Worm (Caenorhabditis elegans) whole organism, L4 larva: ENCODE data around the gene F45E1.2.

Experiments
- D1046.2 ChIP-seq: fragments of 200-800 bp; sonication (Bioruptor generic); IDR thresholded peaks from 2 replicates; pipeline ENCODE4 v1.3.6; 2022; ENCODE audit warnings: missing genetic modification characterization, missing compliant biosample characterization
- F44E2.7 ChIP-seq: fragments of 200-800 bp; sonication (Bioruptor generic); IDR thresholded peaks from 2 replicates; pipeline ENCODE4 v2.1.2; 2022; ENCODE audit warnings: missing genetic modification characterization, missing compliant biosample characterization
- R02D3.7 ChIP-seq: fragments of 150-350 bp; sonication (generic microtip); optimal IDR thresholded peaks from 3 replicates; lab custom pipeline; 2014; ENCODE audit warnings: missing biosample characterization, missing genetic modification characterization
- T20F7.1 ChIP-seq: fragments of 200-800 bp; sonication (Bioruptor generic); optimal IDR thresholded peaks from 2 replicates; lab custom pipeline; 2018; ENCODE audit warnings: mild to moderate bottlenecking, missing genetic modification characterization, missing compliant biosample characterization
- Y105C5A.15 ChIP-seq: fragments of 200-800 bp; sonication (Bioruptor generic); IDR thresholded peaks from 2 replicates; pipeline ENCODE4 v1.3.6; 2022; ENCODE audit warnings: missing genetic modification characterization, missing compliant biosample characterization
- ZK337.2 ChIP-seq: fragments of 200-800 bp; sonication (Bioruptor generic); IDR thresholded peaks from 2 replicates; pipeline ENCODE4 v1.3.6; 2022; ENCODE audit warnings: missing genetic modification reagents, missing genetic modification characterization, missing compliant biosample characterization
- ZK546.5 ChIP-seq, 2 experiments: sonication (generic microtip); optimal IDR thresholded peaks; 2 replicates each; lab custom pipeline; 2017; ENCODE audit warnings: missing biosample characterization in 2 of 2, missing genetic modification characterization in 2 of 2
- aha-1 ChIP-seq: fragments of 150-350 bp; peaks from one replicate; lab custom pipeline; 2014; ENCODE audit warnings: missing biosample characterization, missing genetic modification characterization
- aly-2 ChIP-seq: sonication (generic microtip); optimal IDR thresholded peaks from 2 replicates; lab custom pipeline; 2018; ENCODE audit warnings: missing biosample characterization, missing genetic modification characterization
- ama-1 ChIP-seq: fragments of 150-350 bp; optimal IDR thresholded peaks from 2 replicates; lab custom pipeline; 2014; ENCODE audit warnings: inconsistent platforms, mixed read lengths
- arid-1 ChIP-seq: fragments of 200-800 bp; sonication (Bioruptor generic); conservative IDR thresholded peaks from 2 replicates; pipeline ENCODE4 v1.3.6; 2022; ENCODE audit warnings: missing genetic modification reagents, missing genetic modification characterization, missing compliant biosample characterization
- ceh-20 ChIP-seq: fragments of 200-800 bp; sonication (Bioruptor generic); IDR thresholded peaks from 2 replicates; pipeline ENCODE4 v1.3.6; 2022; ENCODE audit warnings: missing genetic modification reagents, missing genetic modification characterization, missing compliant biosample characterization
- ceh-32 ChIP-seq: sonication (generic microtip); optimal IDR thresholded peaks from 2 replicates; lab custom pipeline; 2016; ENCODE audit warnings: mild to moderate bottlenecking, missing genetic modification characterization, missing compliant biosample characterization; ENCODE audit not compliant: poor library complexity
- ceh-82 ChIP-seq: sonication (generic microtip); optimal IDR thresholded peaks from 2 replicates; lab custom pipeline; 2017; ENCODE audit warnings: missing biosample characterization, missing genetic modification characterization
- cey-2 ChIP-seq: sonication (generic microtip); optimal IDR thresholded peaks from 3 replicates; lab custom pipeline; 2017; ENCODE audit warnings: missing genetic modification characterization, mild to moderate bottlenecking, missing compliant biosample characterization, antibody characterized with exemption, borderline replicate concordance; ENCODE audit not compliant: insufficient read depth
- dmd-6 ChIP-seq: fragments of 200-800 bp; sonication (Bioruptor generic); IDR thresholded peaks from 2 replicates; pipeline ENCODE4 v1.3.6; 2022; ENCODE audit warnings: missing genetic modification reagents, missing genetic modification characterization, missing compliant biosample characterization
- dpl-1 ChIP-seq: fragments of 150-350 bp; optimal IDR thresholded peaks from 2 replicates; lab custom pipeline; 2014; ENCODE audit warnings: missing biosample characterization, missing genetic modification reagents, missing genetic modification characterization
- dve-1 ChIP-seq: sonication (generic microtip); optimal IDR thresholded peaks from 2 replicates; lab custom pipeline; 2017; ENCODE audit warnings: antibody characterized with exemption, mild to moderate bottlenecking, missing genetic modification characterization, missing compliant biosample characterization; ENCODE audit not compliant: insufficient read depth
- egl-27 ChIP-seq: sonication (generic microtip); optimal IDR thresholded peaks from 3 replicates; lab custom pipeline; 2017; ENCODE audit warnings: missing biosample characterization, missing genetic modification reagents, missing genetic modification characterization
- egl-43 ChIP-seq: fragments of 200-800 bp; sonication (Bioruptor generic); IDR thresholded peaks from 2 replicates; pipeline ENCODE4 v1.3.6; 2022; ENCODE audit warnings: missing genetic modification reagents, missing genetic modification characterization, missing compliant biosample characterization
- fkh-10 ChIP-seq: fragments of 150-350 bp; optimal IDR thresholded peaks from 2 replicates; lab custom pipeline; 2014; ENCODE audit warnings: missing biosample characterization, missing genetic modification reagents, missing genetic modification characterization
- fos-1 ChIP-seq: fragments of 150-350 bp; optimal IDR thresholded peaks from 2 replicates; lab custom pipeline; 2014; ENCODE audit warnings: missing biosample characterization, missing genetic modification characterization
- gei-8 ChIP-seq: fragments of 200-800 bp; sonication (Bioruptor generic); optimal IDR thresholded peaks from 2 replicates; lab custom pipeline; 2018; ENCODE audit warnings: mild to moderate bottlenecking, missing genetic modification characterization, missing compliant biosample characterization
- hif-1 ChIP-seq, 2 experiments: sonication (generic microtip); optimal IDR thresholded peaks; 2 replicates each; lab custom pipeline; 2016 to 2017; ENCODE audit warnings: missing compliant biosample characterization in 2 of 2, missing genetic modification characterization in 2 of 2, missing genetic modification reagents in 2 of 2, missing genotype in 2 of 2, mild to moderate bottlenecking in 1 of 2
- hlh-30 ChIP-seq: sonication (generic microtip); optimal IDR thresholded peaks from 2 replicates; lab custom pipeline; 2017; ENCODE audit warnings: antibody characterized with exemption, mild to moderate bottlenecking, missing genetic modification characterization, missing compliant biosample characterization; ENCODE audit not compliant: insufficient read depth
- lim-7 ChIP-seq: fragments of 200-800 bp; sonication (Bioruptor generic); IDR thresholded peaks from 2 replicates; pipeline ENCODE4 v1.3.6; 2022; ENCODE audit warnings: missing genetic modification characterization, missing compliant biosample characterization
- lin-1 ChIP-seq: fragments of 200-800 bp; sonication (Bioruptor generic); IDR thresholded peaks from 2 replicates; pipeline ENCODE4 v1.3.6; 2022; ENCODE audit warnings: missing genetic modification reagents, missing genetic modification characterization, missing compliant biosample characterization
- lin-15B ChIP-seq: fragments of 150-350 bp; sonication (generic microtip); optimal IDR thresholded peaks from 3 replicates; lab custom pipeline; 2014; ENCODE audit warnings: missing biosample characterization, missing genetic modification characterization
- lin-29 ChIP-seq: fragments of 200-800 bp; sonication (Bioruptor generic); IDR thresholded peaks from 2 replicates; pipeline ENCODE4 v1.3.6; 2022; ENCODE audit warnings: missing genetic modification reagents, missing genetic modification characterization, missing compliant biosample characterization
- lir-3 ChIP-seq: sonication (generic microtip); optimal IDR thresholded peaks from 2 replicates; lab custom pipeline; 2016; ENCODE audit warnings: mild to moderate bottlenecking, missing genetic modification characterization, missing compliant biosample characterization
- madf-9 ChIP-seq: fragments of 200-800 bp; sonication (Bioruptor generic); conservative IDR thresholded peaks from 2 replicates; pipeline ENCODE4 v1.3.6; 2022; ENCODE audit warnings: missing genetic modification reagents, missing genetic modification characterization, missing compliant biosample characterization
- mdl-1 ChIP-seq, 2 experiments: fragments of 150-350 bp in 1 of 2; sonication (generic microtip) in 1 of 2; optimal IDR thresholded peaks; 2 replicates each; lab custom pipeline; 2014 to 2017; ENCODE audit warnings: missing biosample characterization in 2 of 2, missing genetic modification characterization in 2 of 2
- mep-1 ChIP-seq: fragments of 150-350 bp; sonication (generic microtip); optimal IDR thresholded peaks from 3 replicates; lab custom pipeline; 2014; ENCODE audit warnings: missing biosample characterization, missing genetic modification characterization
- mes-2 ChIP-seq: sonication (generic microtip); optimal IDR thresholded peaks from 2 replicates; lab custom pipeline; 2016; ENCODE audit warnings: missing genotype, mild to moderate bottlenecking, missing genetic modification characterization, missing compliant biosample characterization; ENCODE audit not compliant: poor library complexity, severe bottlenecking
- mxl-2 ChIP-seq: fragments of 200-800 bp; sonication (Bioruptor generic); conservative IDR thresholded peaks from 2 replicates; pipeline ENCODE4 v1.3.6; 2022; ENCODE audit warnings: missing genetic modification reagents, missing genetic modification characterization, missing compliant biosample characterization
- nhr-10 ChIP-seq: fragments of 150-350 bp; optimal IDR thresholded peaks from 2 replicates; lab custom pipeline; 2014; ENCODE audit warnings: missing biosample characterization, missing genetic modification characterization
- nhr-237 ChIP-seq: sonication (generic microtip); optimal IDR thresholded peaks from 2 replicates; lab custom pipeline; 2017; ENCODE audit warnings: missing biosample characterization, missing genetic modification characterization
- nhr-41 ChIP-seq: fragments of 200-800 bp; sonication (Bioruptor generic); IDR thresholded peaks from 2 replicates; pipeline ENCODE4 v1.3.6; 2022; ENCODE audit warnings: missing genetic modification reagents, missing genetic modification characterization, missing compliant biosample characterization
- nhr-48 ChIP-seq: sonication (generic microtip); optimal IDR thresholded peaks from 2 replicates; lab custom pipeline; 2016; ENCODE audit warnings: mild to moderate bottlenecking, missing genetic modification characterization, missing compliant biosample characterization
- nhr-6 ChIP-seq: fragments of 150-350 bp; optimal IDR thresholded peaks from 2 replicates; lab custom pipeline; 2014; ENCODE audit warnings: missing biosample characterization, missing genetic modification characterization
- nhr-77 ChIP-seq: fragments of 150-350 bp; optimal IDR thresholded peaks from 2 replicates; lab custom pipeline; 2014; ENCODE audit warnings: missing biosample characterization, missing genetic modification characterization
- pha-4 ChIP-seq, 2 experiments: fragments of 150-350 bp in 1 of 2; fragments of 200-800 bp in 1 of 2; sonication (Bioruptor generic) in 1 of 2; IDR thresholded peaks in 1 of 2; optimal IDR thresholded peaks in 1 of 2; 2 replicates each; pipeline versions ENCODE4 v1.3.6 to Lab custom; 2014 to 2022; ENCODE audit warnings: missing genetic modification characterization in 2 of 2, missing genetic modification reagents in 2 of 2, missing biosample characterization in 1 of 2, missing compliant biosample characterization in 1 of 2
- pqm-1 ChIP-seq: sonication (generic microtip); optimal IDR thresholded peaks from 2 replicates; lab custom pipeline; 2017; ENCODE audit warnings: missing biosample characterization, missing genetic modification characterization
- saeg-2 ChIP-seq: fragments of 200-800 bp; sonication (Bioruptor generic); IDR thresholded peaks from 2 replicates; pipeline ENCODE4 v1.3.6; 2022; ENCODE audit warnings: missing genetic modification reagents, missing genetic modification characterization, missing compliant biosample characterization
- sdz-12 ChIP-seq: fragments of 200-800 bp; sonication (Bioruptor generic); optimal IDR thresholded peaks from 2 replicates; lab custom pipeline; 2018; ENCODE audit warnings: mild to moderate bottlenecking, missing genetic modification characterization, missing compliant biosample characterization
- skn-1 ChIP-seq: fragments of 150-350 bp; optimal IDR thresholded peaks from 2 replicates; lab custom pipeline; 2014; ENCODE audit warnings: missing biosample characterization, missing genetic modification characterization
- spr-1 ChIP-seq: sonication (generic microtip); optimal IDR thresholded peaks from 2 replicates; lab custom pipeline; 2016; ENCODE audit warnings: mild to moderate bottlenecking, missing genetic modification characterization, missing compliant biosample characterization
- spr-3 ChIP-seq: fragments of 200-800 bp; sonication (Bioruptor generic); optimal IDR thresholded peaks from 2 replicates; lab custom pipeline; 2018; ENCODE audit warnings: mild to moderate bottlenecking, missing genetic modification characterization, missing compliant biosample characterization
- tag-97 ChIP-seq: fragments of 200-800 bp; sonication (Bioruptor generic); IDR thresholded peaks from 2 replicates; pipeline ENCODE4 v1.3.6; 2022; ENCODE audit warnings: missing genetic modification characterization, missing compliant biosample characterization
- unc-130 ChIP-seq: sonication (generic microtip); optimal IDR thresholded peaks from 2 replicates; lab custom pipeline; 2016; ENCODE audit warnings: missing genetic modification reagents, missing genetic modification characterization, missing compliant biosample characterization
- zag-1 ChIP-seq: fragments of 150-350 bp; optimal IDR thresholded peaks from 2 replicates; lab custom pipeline; 2014; ENCODE audit warnings: missing biosample characterization, missing genetic modification characterization
- zfp-3 ChIP-seq: fragments of 200-800 bp; sonication (Bioruptor generic); conservative IDR thresholded peaks from 2 replicates; pipeline ENCODE4 v1.3.6; 2022; ENCODE audit warnings: missing genetic modification reagents, missing genetic modification characterization, missing compliant biosample characterization

F45E1.2 gene

ce11 chrX:7990282-7990681 lies 13.3 kb upstream of the F45E1.2 start:
- TF ChIP-seq aly-2 (tag; lab: Kevin White, UChicago) = no peak
- TF ChIP-seq D1046.2 = no peak
- TF ChIP-seq fos-1 (tag; lab: Kevin White, UChicago) = no peak
- no peak for TF ChIP-seq pqm-1
- no peak for TF ChIP-seq mxl-2 (GFP tag; lab: Robert Waterston, UW)
- no peak for TF ChIP-seq R02D3.7
- TF ChIP-seq Y105C5A.15 (GFP tag; lab: Robert Waterston, UW) = no peak
- peak; percentile 54; the same call in 1 of the 2 replicates for TF ChIP-seq dmd-6
- TF ChIP-seq lin-1 (GFP tag; lab: Robert Waterston, UW) = no peak
- no peak for TF ChIP-seq gei-8 (GFP tag; lab: Kevin White, UChicago)
- TF ChIP-seq ceh-32 (tag; lab: Kevin White, UChicago) = no peak
- TF ChIP-seq ceh-82 (tag; lab: Kevin White, UChicago) = no peak
- peak; percentile 60 for TF ChIP-seq nhr-48 (tag; lab: Kevin White, UChicago)
- TF ChIP-seq mes-2 (tag; lab: Kevin White, UChicago) = no peak
- no peak for TF ChIP-seq zfp-3 (GFP tag; lab: Robert Waterston, UW)
- TF ChIP-seq dpl-1 (GFP tag; lab: Kevin White, UChicago) = no peak
- peak in 1 of 2 experiments; percentile 50 for TF ChIP-seq mdl-1 (tag; optimal IDR thresholded peaks at IDR 0.05; lab: Kevin White, UChicago)
- TF ChIP-seq lim-7 = no peak
- TF ChIP-seq nhr-10 (tag; lab: Kevin White, UChicago) = peak; percentile 76
- TF ChIP-seq hlh-30 (tag; lab: Kevin White, UChicago) = peak; percentile 20
- TF ChIP-seq cey-2 (tag; lab: Kevin White, UChicago) = no peak
- TF ChIP-seq spr-1 (tag; lab: Kevin White, UChicago) = no peak
- no peak for TF ChIP-seq madf-9 (GFP tag; lab: Robert Waterston, UW)
- TF ChIP-seq F44E2.7 (GFP tag; lab: Robert Waterston, UW) = no peak
- no peak for TF ChIP-seq fkh-10 (GFP tag; lab: Kevin White, UChicago)
- no peak for TF ChIP-seq nhr-6
- TF ChIP-seq dve-1 (tag; lab: Kevin White, UChicago) = no peak
- no peak for TF ChIP-seq nhr-41 (GFP tag; lab: Robert Waterston, UW)
- peak; percentile 52 for TF ChIP-seq aha-1 (tag; lab: Kevin White, UChicago)
- no peak for TF ChIP-seq ZK546.5 (tag; optimal IDR thresholded peaks at IDR 0.05; lab: Kevin White, UChicago)
- TF ChIP-seq ZK337.2 (GFP tag; lab: Robert Waterston, UW) = no peak
- no peak for TF ChIP-seq zag-1 (tag; lab: Kevin White, UChicago)
- no peak for TF ChIP-seq egl-43 (GFP tag; lab: Robert Waterston, UW)
- TF ChIP-seq mep-1 (tag; lab: Kevin White, UChicago) = peak; percentile 21
- TF ChIP-seq tag-97 (GFP tag; lab: Robert Waterston, UW) = no peak
- TF ChIP-seq arid-1 = no peak
- no peak for TF ChIP-seq egl-27 (tag; lab: Kevin White, UChicago)
- TF ChIP-seq pha-4 (GFP tag; IDR thresholded peaks at IDR 0.05; lab: Robert Waterston, UW) = no peak
- no peak for TF ChIP-seq pha-4 (tag; optimal IDR thresholded peaks at IDR 0.05; lab: Kevin White, UChicago)
- no peak for TF ChIP-seq lir-3
- TF ChIP-seq ama-1 (lab: Kevin White, UChicago) = no peak
- TF ChIP-seq nhr-77 (tag; lab: Kevin White, UChicago) = no peak
- TF ChIP-seq saeg-2 (GFP tag; lab: Robert Waterston, UW) = no peak
- TF ChIP-seq lin-15B (tag; lab: Kevin White, UChicago) = no peak
- TF ChIP-seq sdz-12 (GFP tag; lab: Kevin White, UChicago) = no peak
- no peak for TF ChIP-seq spr-3 (GFP tag; lab: Kevin White, UChicago)
- no peak for TF ChIP-seq hif-1 (tag; optimal IDR thresholded peaks at IDR 0.05; lab: Kevin White, UChicago)
- no peak for TF ChIP-seq skn-1 (tag; lab: Kevin White, UChicago)
- no peak for TF ChIP-seq nhr-237 (tag; lab: Kevin White, UChicago)
- TF ChIP-seq unc-130 (GFP tag; lab: Kevin White, UChicago) = no peak
- no peak for TF ChIP-seq T20F7.1 (GFP tag; lab: Kevin White, UChicago)
- TF ChIP-seq ceh-20 = no peak
- TF ChIP-seq lin-29 (GFP tag; lab: Robert Waterston, UW) = no peak
